Worm (Caenorhabditis elegans) whole organism, young adult: Measurements from ENCODE around the gene srx-36.

ENCODE experiments used
- B0261.1 ChIP-seq: sonication (generic microtip); optimal IDR thresholded peaks from 2 replicates; lab custom pipeline; 2016; ENCODE audit warnings: mild to moderate bottlenecking, missing genetic modification characterization, moderate library complexity, missing compliant biosample characterization
- F57A8.1 ChIP-seq: fragments of 200-800 bp; sonication (Bioruptor generic); optimal IDR thresholded peaks from 2 replicates; lab custom pipeline; 2018; ENCODE audit warnings: mild to moderate bottlenecking, missing genetic modification characterization, moderate library complexity, missing compliant biosample characterization
- K11D2.4 ChIP-seq: fragments of 200-800 bp; sonication (Bioruptor generic); IDR thresholded peaks from 2 replicates; pipeline ENCODE4 v1.3.6; 2022; ENCODE audit warnings: missing genetic modification reagents, missing genetic modification characterization, missing compliant biosample characterization
- ama-1 ChIP-seq, 3 experiments: fragments of 150-350 bp in 1 of 3; sonication (generic microtip) in 2 of 3; optimal IDR thresholded peaks; 2 replicates each; lab custom pipeline; 2014 to 2018; ENCODE audit warnings: missing biosample characterization in 2 of 3, missing genetic modification characterization in 2 of 3, missing genetic modification reagents in 2 of 3
- ets-4 ChIP-seq: fragments of 200-800 bp; sonication (Bioruptor generic); optimal IDR thresholded peaks from 2 replicates; lab custom pipeline; 2018; ENCODE audit warnings: mild to moderate bottlenecking, missing genetic modification characterization, missing compliant biosample characterization
- lin-35 ChIP-seq, 3 experiments: fragments of 150-350 bp in 2 of 3; sonication (generic microtip) in 1 of 3; optimal IDR thresholded peaks; 2 replicates each; lab custom pipeline; 2014 to 2018; ENCODE audit warnings: missing biosample characterization in 3 of 3, missing genetic modification characterization in 3 of 3, missing genetic modification reagents in 3 of 3
- nfya-1 ChIP-seq: sonication (generic microtip); optimal IDR thresholded peaks from 2 replicates; lab custom pipeline; 2017; ENCODE audit warnings: antibody characterized with exemption, missing compliant biosample characterization, missing genetic modification characterization, borderline replicate concordance; ENCODE audit not compliant: insufficient read depth
- pha-4 ChIP-seq: fragments of 150-350 bp; sonication (generic microtip); optimal IDR thresholded peaks from 2 replicates; lab custom pipeline; 2014; ENCODE audit warnings: missing biosample characterization, missing genetic modification reagents, missing genetic modification characterization
- sea-2 ChIP-seq: fragments of 200-800 bp; sonication (Bioruptor generic); IDR thresholded peaks from 2 replicates; pipeline ENCODE4 v1.3.6; 2022; ENCODE audit warnings: missing genetic modification characterization, missing compliant biosample characterization

- TF ChIP-seq lin-35 (GFP tag; optimal IDR thresholded peaks at IDR 0.05; lab: Kevin White, UChicago) (no peak), ama-1 (optimal IDR thresholded peaks at IDR 0.05; lab: Kevin White, UChicago) (no peak), ama-1 (GFP tag; optimal IDR thresholded peaks at IDR 0.05; lab: Kevin White, UChicago) (no peak), ets-4 (no peak), F57A8.1 (GFP tag; lab: Kevin White, UChicago) (no peak), pha-4 (no peak), nfya-1 (tag; lab: Kevin White, UChicago) (no peak), B0261.1 (tag; lab: Kevin White, UChicago) (no peak), K11D2.4 (GFP tag; lab: Robert Waterston, UW) (no peak), sea-2 (GFP tag; lab: Robert Waterston, UW) (no peak)
Observed at ce11 chrV:7130974-7131373, at the start of gene srx-36.
